Worm (Caenorhabditis elegans): ENCODE measurements around the gene spat-3.

The spat-3 gene

ce11 chrX:4619582-4619981, 13.9 kb upstream of the spat-3 start, which contains the start of gene pqn-65:
Gene pqn-65 (minus strand): TSS chrX:4619635.
- no peak for TF ChIP-seq unc-62 (GFP tag; optimal IDR thresholded peaks at IDR 0.05)

- no peak for TF ChIP-seq unc-62 (GFP tag; optimal IDR thresholded peaks at IDR 0.05)
Measured at ce11 chrX:4616832-4617231, 11.1 kb upstream of the spat-3 start.

- TF ChIP-seq unc-62 (GFP tag; optimal IDR thresholded peaks at IDR 0.05), result no peak
Measured at ce11 chrX:4615034-4615433, 9.3 kb upstream of the spat-3 start.

- no peak for TF ChIP-seq unc-62 (GFP tag; optimal IDR thresholded peaks at IDR 0.05)
Measured at ce11 chrX:4609635-4610034, 3.9 kb upstream of the spat-3 start.

ce11 chrX:4607300-4607699, 1.6 kb upstream of the spat-3 start:
- TF ChIP-seq unc-62 (GFP tag; optimal IDR thresholded peaks at IDR 0.05), result no peak

- TF ChIP-seq unc-62 (GFP tag; optimal IDR thresholded peaks at IDR 0.05), result no peak
Measured at ce11 chrX:4604185-4604584, 1.5 kb downstream of the spat-3 start.

ce11 chrX:4600987-4601386, 4.7 kb downstream of the spat-3 start:
- no peak for TF ChIP-seq unc-62 (GFP tag; optimal IDR thresholded peaks at IDR 0.05)

- TF ChIP-seq unc-62 (GFP tag; optimal IDR thresholded peaks at IDR 0.05), result no peak
Measured at ce11 chrX:4599526-4599925, 6.2 kb downstream of the spat-3 start.

ce11 chrX:4597419-4597818, 8.3 kb downstream of the spat-3 start:
- no peak for TF ChIP-seq unc-62 (GFP tag; optimal IDR thresholded peaks at IDR 0.05)

- no peak for TF ChIP-seq unc-62 (GFP tag; optimal IDR thresholded peaks at IDR 0.05)
Measured at ce11 chrX:4592250-4592649, 13.5 kb downstream of the spat-3 start, which contains the start of gene flp-12. Gene flp-12 (minus strand): TSS chrX:4592350.

- no peak for TF ChIP-seq unc-62 (GFP tag; optimal IDR thresholded peaks at IDR 0.05)
Measured at ce11 chrX:4588462-4588861, 17.3 kb downstream of the spat-3 start, which contains the start of gene lnp-1. Gene lnp-1 (plus strand): TSS chrX:4588762.

ce11 chrX:4587934-4588333, 17.8 kb downstream of the spat-3 start:
- TF ChIP-seq unc-62 (GFP tag; optimal IDR thresholded peaks at IDR 0.05), result no peak

- no peak for TF ChIP-seq unc-62 (GFP tag; optimal IDR thresholded peaks at IDR 0.05)
Measured at ce11 chrX:4586617-4587016, 19.1 kb downstream of the spat-3 start, which contains the start of gene C05E11.2. Gene C05E11.2 (plus strand): TSS chrX:4586917.

ce11 chrX:4585579-4585978, 20.1 kb downstream of the spat-3 start, which contains the start of gene C05E11.7:
Gene C05E11.7 (minus strand): TSS chrX:4585679.
- TF ChIP-seq unc-62 (GFP tag; optimal IDR thresholded peaks at IDR 0.05), result no peak

ce11 chrX:4578581-4578980, 27.1 kb downstream of the spat-3 start:
- no peak for TF ChIP-seq unc-62 (GFP tag; optimal IDR thresholded peaks at IDR 0.05)

ce11 chrX:4577941-4578340, 27.8 kb downstream of the spat-3 start, which contains the start of gene C05E11.3:
Gene C05E11.3 (plus strand): TSS chrX:4578241.
- no peak for TF ChIP-seq unc-62 (GFP tag; optimal IDR thresholded peaks at IDR 0.05)

- TF ChIP-seq unc-62 (GFP tag; optimal IDR thresholded peaks at IDR 0.05), result no peak
Measured at ce11 chrX:4576272-4576671, 29.5 kb downstream of the spat-3 start.

ce11 chrX:4574873-4575272, 30.9 kb downstream of the spat-3 start:
- no peak for TF ChIP-seq unc-62 (GFP tag; optimal IDR thresholded peaks at IDR 0.05)
